Fruit fly (Drosophila melanogaster): ENCODE results near the gene CG9692.
A peak's percentile ranks its signal among the peaks of the same experiment; 100 is the strongest.

The CG9692 gene

DNA sequence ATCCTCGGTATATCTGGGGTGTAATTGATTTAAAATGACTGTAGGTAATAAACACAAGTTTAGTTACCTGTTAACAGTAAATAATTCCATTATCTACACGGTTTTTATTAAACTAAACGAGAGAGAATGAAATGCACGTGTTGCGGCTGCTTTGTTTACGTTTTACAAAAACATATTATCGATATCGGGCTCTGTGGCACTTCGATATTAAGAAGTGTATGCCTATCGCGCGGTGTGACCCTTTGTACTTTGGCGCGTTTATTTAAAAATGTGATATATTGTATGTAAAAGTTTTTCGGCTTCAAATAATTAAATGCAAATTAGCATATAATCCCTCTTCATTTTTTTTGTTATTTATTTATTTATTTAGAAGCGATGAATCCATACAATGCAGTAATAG, 25.9 kb downstream of the CG9692 start, which contains the start of gene Dbp73D (continued):
- no peak for TF ChIP-seq ind (GFP tag; optimal IDR thresholded peaks at IDR 0.05)
- TF ChIP-seq unpg (GFP tag; optimal IDR thresholded peaks at IDR 0.05) = no peak
- TF ChIP-seq CG17912 (GFP tag; optimal IDR thresholded peaks at IDR 0.05) = no peak
- no peak for TF ChIP-seq CG4328 (GFP tag; optimal IDR thresholded peaks at IDR 0.05)
- TF ChIP-seq CG12942 (GFP tag; optimal IDR thresholded peaks at IDR 0.05) = no peak
- TF ChIP-seq slbo (GFP tag; IDR thresholded peaks at IDR 0.05) = no peak
- TF ChIP-seq kay (GFP tag; optimal IDR thresholded peaks at IDR 0.05) = no peak
- peak in 1 of 3 experiments; percentile 23 for TF ChIP-seq Stat92E (GFP tag; optimal IDR thresholded peaks at IDR 0.05)
- TF ChIP-seq hbn (GFP tag; IDR thresholded peaks at IDR 0.05; ENCODE audit: partially characterized antibody) = peak; percentile 50; the same call in 1 of the 2 replicates
- TF ChIP-seq CrebB (tag; optimal IDR thresholded peaks at IDR 0.05) = no peak
- TF ChIP-seq CG14014 (GFP tag; IDR thresholded peaks at IDR 0.05) = no peak
- TF ChIP-seq CG7839 (tag; optimal IDR thresholded peaks at IDR 0.05) = no peak
- TF ChIP-seq CG6813 (GFP tag; optimal IDR thresholded peaks at IDR 0.05) = no peak
- TF ChIP-seq ro (GFP tag; IDR thresholded peaks at IDR 0.05) = no peak
- TF ChIP-seq CG12236 (GFP tag; optimal IDR thresholded peaks at IDR 0.05) = no peak
- TF ChIP-seq bcd (GFP tag; optimal IDR thresholded peaks at IDR 0.05) = no peak
- TF ChIP-seq NC2α (GFP tag; optimal IDR thresholded peaks at IDR 0.05) = no peak
- TF ChIP-seq CG1647 (GFP tag; optimal IDR thresholded peaks at IDR 0.05) = no peak
- no peak for TF ChIP-seq Mad (GFP tag; optimal IDR thresholded peaks at IDR 0.05)
- no peak for TF ChIP-seq CG13775 (GFP tag; optimal IDR thresholded peaks at IDR 0.05)
- no peak for TF ChIP-seq jing (GFP tag; optimal IDR thresholded peaks at IDR 0.05)
- TF ChIP-seq ttk (GFP tag; IDR thresholded peaks at IDR 0.05) = no peak
- TF ChIP-seq Eip74EF (GFP tag; optimal IDR thresholded peaks at IDR 0.05) = no peak
- no peak for TF ChIP-seq tll (GFP tag; optimal IDR thresholded peaks at IDR 0.05)
- TF ChIP-seq Dll (GFP tag; IDR thresholded peaks at IDR 0.05; ENCODE audit: partially characterized antibody) = peak; percentile 70; the same call in 3 of the 4 replicates
- no peak for TF ChIP-seq dimm (GFP tag; IDR thresholded peaks at IDR 0.05)
- no peak for TF ChIP-seq Opbp (GFP tag; IDR thresholded peaks at IDR 0.05; ENCODE audit: partially characterized antibody)
- TF ChIP-seq CG33213 (GFP tag; optimal IDR thresholded peaks at IDR 0.05) = no peak
- no peak for TF ChIP-seq Bteb2 (GFP tag; optimal IDR thresholded peaks at IDR 0.05)
- no peak; the same call in 2 of the 3 replicates for TF ChIP-seq CG34422 (GFP tag; IDR thresholded peaks at IDR 0.05)
- no peak for TF ChIP-seq nerfin-1 (tag; optimal IDR thresholded peaks at IDR 0.05)
- no peak for TF ChIP-seq Xbp1 (GFP tag; optimal IDR thresholded peaks at IDR 0.05)
- TF ChIP-seq CG11696 (GFP tag; IDR thresholded peaks at IDR 0.05) = no peak
- no peak for TF ChIP-seq Fer1 (GFP tag; optimal IDR thresholded peaks at IDR 0.05)
- TF ChIP-seq CG6683 (GFP tag; optimal IDR thresholded peaks at IDR 0.05) = no peak
- TF ChIP-seq HLH4C (GFP tag; IDR thresholded peaks at IDR 0.05; ENCODE audit: partially characterized antibody) = peak; percentile 76
- no peak for TF ChIP-seq scrt (GFP tag; optimal IDR thresholded peaks at IDR 0.05)
- TF ChIP-seq Dad (GFP tag; optimal IDR thresholded peaks at IDR 0.05) = no peak
- TF ChIP-seq Sin3A (optimal IDR thresholded peaks at IDR 0.05) = no peak
- TF ChIP-seq Spps (tag; optimal IDR thresholded peaks at IDR 0.05) = no peak
- TF ChIP-seq CG9437 (GFP tag; optimal IDR thresholded peaks at IDR 0.05) = peak; percentile 52
- no peak for TF ChIP-seq CG13624 (GFP tag; optimal IDR thresholded peaks at IDR 0.05)
- TF ChIP-seq ssp (GFP tag; IDR thresholded peaks at IDR 0.05) = no peak
- TF ChIP-seq CG16815 (GFP tag; optimal IDR thresholded peaks at IDR 0.05) = no peak
- TF ChIP-seq CG11398 (GFP tag; optimal IDR thresholded peaks at IDR 0.05) = no peak
- TF ChIP-seq CG2129 (GFP tag; IDR thresholded peaks at IDR 0.05; ENCODE audit: partially characterized antibody) = 0 out of 2 replicates have a peak, but pooled peaks have one; percentile 16
- TF ChIP-seq unc-4 (GFP tag; IDR thresholded peaks at IDR 0.05; ENCODE audit: partially characterized antibody) = peak; percentile 60
- no peak for TF ChIP-seq pb (GFP tag; optimal IDR thresholded peaks at IDR 0.05)
- TF ChIP-seq E2f1 (GFP tag; IDR thresholded peaks at IDR 0.05) = no peak
- TF ChIP-seq CG10654 (GFP tag; optimal IDR thresholded peaks at IDR 0.05) = no peak

Data from whole organism, embryonic.